Fruit fly (Drosophila melanogaster): Measurements from ENCODE around the gene Acbp3.

Acbp3 gene

DNA sequence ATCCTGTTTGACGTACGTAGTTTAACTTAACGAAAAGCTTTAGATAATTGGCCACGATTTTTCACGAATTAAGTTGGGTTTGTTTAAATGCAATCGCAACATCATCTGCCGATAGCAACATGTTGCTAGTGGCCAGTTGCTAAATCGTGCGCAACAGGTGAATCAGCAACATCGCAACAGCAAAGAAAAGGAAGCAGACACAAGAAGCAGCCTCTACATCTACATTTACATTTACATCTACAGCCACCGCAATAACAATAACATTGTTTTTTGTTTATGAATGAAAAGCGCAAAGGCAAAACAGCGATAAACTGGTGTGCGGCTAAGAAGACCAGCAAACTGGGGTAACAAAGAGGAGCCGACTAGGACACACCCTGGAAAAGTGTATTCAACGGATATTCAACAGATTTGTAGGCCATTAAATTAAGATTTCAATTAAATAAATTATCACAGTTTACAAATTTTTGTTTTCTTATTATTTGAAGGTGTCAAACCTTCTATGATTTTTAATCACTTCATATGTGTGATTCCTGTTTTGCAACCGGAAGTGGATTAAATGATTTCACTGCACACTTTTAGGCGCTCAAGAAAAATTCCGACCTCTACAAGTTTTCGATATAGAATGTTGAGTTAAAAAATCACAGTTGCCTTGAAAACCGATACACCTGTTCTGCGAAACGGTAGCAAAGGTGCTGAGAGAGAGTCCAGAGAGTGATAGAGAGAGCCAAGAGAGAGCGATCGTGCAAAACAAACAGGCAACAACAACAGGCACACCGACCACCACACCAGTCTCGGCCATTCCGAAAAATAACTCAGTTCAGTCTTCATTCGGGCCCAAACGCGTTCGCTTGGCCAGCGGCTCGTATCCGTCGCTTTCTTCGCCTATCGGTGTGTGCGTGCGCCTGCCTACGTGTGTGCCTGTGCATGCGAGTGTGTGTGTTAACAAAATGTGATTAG lies 3.3 kb downstream of the Acbp3 start, which contains the start of gene melt:
Gene melt, plus strand, starts transcription at position 818 of the 957 bp plus-strand sequence.
- TF ChIP-seq stc (GFP tag; IDR thresholded peaks at IDR 0.05) (0 out of 2 replicates have a peak, but pooled peaks have one; percentile 41), CG30020 (tag; optimal IDR thresholded peaks at IDR 0.05) (peak; percentile 49), CG1603 (tag; optimal IDR thresholded peaks at IDR 0.05) (peak; percentile 52), chif (GFP tag; optimal IDR thresholded peaks at IDR 0.05) (peak; percentile 88 to 90), tna (GFP tag; IDR thresholded peaks at IDR 0.05; ENCODE audit: partially characterized antibody) (peak; percentile 41; the same call in 1 of the 2 replicates), CG10959 (GFP tag; IDR thresholded peaks at IDR 0.05) (peak; percentile 61; the same call in 1 of the 2 replicates), CG12104 (GFP tag; optimal IDR thresholded peaks at IDR 0.05) (peak; percentile 88), CG5245 (GFP tag; optimal IDR thresholded peaks at IDR 0.05) (peak; percentile 80), CG1832 (GFP tag; optimal IDR thresholded peaks at IDR 0.05) (no peak), gt (GFP tag; IDR thresholded peaks at IDR 0.05) (0 out of 2 replicates have a peak, but pooled peaks have one; percentile 47), MBD-R2 (GFP tag; IDR thresholded peaks at IDR 0.05) (peak; percentile 36; the same call in 1 of the 2 replicates), CG7786 (GFP tag; optimal IDR thresholded peaks at IDR 0.05) (peak; percentile 90), bigmax (GFP tag; optimal IDR thresholded peaks at IDR 0.05) (no peak), CG14860 (GFP tag; IDR thresholded peaks at IDR 0.05; ENCODE audit: partially characterized antibody) (no peak), CG9727 (GFP tag; optimal IDR thresholded peaks at IDR 0.05) (peak; percentile 95), MTF-1 (GFP tag; optimal IDR thresholded peaks at IDR 0.05; ENCODE audit: borderline replicate concordance) (no peak), hbn (GFP tag; IDR thresholded peaks at IDR 0.05; ENCODE audit: partially characterized antibody) (no peak), mam (GFP tag; optimal IDR thresholded peaks at IDR 0.05) (peak; percentile 91), CG8290 (GFP tag; optimal IDR thresholded peaks at IDR 0.05) (peak; percentile 93), CG8290 (tag; optimal IDR thresholded peaks at IDR 0.05) (peak; percentile 68 to 97), Ravus (GFP tag; IDR thresholded peaks at IDR 0.05) (peak; percentile 44), tgo (GFP tag; IDR thresholded peaks at IDR 0.05) (peak; percentile 79), p53 (GFP tag; optimal IDR thresholded peaks at IDR 0.05) (no peak), Meics (GFP tag; optimal IDR thresholded peaks at IDR 0.05) (peak; percentile 91), en (GFP tag; optimal IDR thresholded peaks at IDR 0.05) (peak; percentile 80), tll (GFP tag; optimal IDR thresholded peaks at IDR 0.05) (peak; percentile 29 to 47), HmgZ (tag; optimal IDR thresholded peaks at IDR 0.05) (peak; percentile 74), CG11456 (GFP tag; IDR thresholded peaks at IDR 0.05) (0 out of 3 replicates have a peak, but pooled peaks have one; percentile 56), Side (GFP tag; optimal IDR thresholded peaks at IDR 0.05) (peak; percentile 81), CG13424 (tag; optimal IDR thresholded peaks at IDR 0.05) (peak; percentile 88), CG6813 (GFP tag; optimal IDR thresholded peaks at IDR 0.05) (peak; percentile 74), CG1602 (GFP tag; optimal IDR thresholded peaks at IDR 0.05) (peak; percentile 89), wek (GFP tag; optimal IDR thresholded peaks at IDR 0.05) (no peak), CG15696 (tag; optimal IDR thresholded peaks at IDR 0.05) (peak; percentile 79), crc (GFP tag; optimal IDR thresholded peaks at IDR 0.05) (peak; percentile 80), insv (GFP tag; optimal IDR thresholded peaks at IDR 0.05) (peak; percentile 37 to 56), sug (tag; optimal IDR thresholded peaks at IDR 0.05) (peak; percentile 82), CG43689 (GFP tag; IDR thresholded peaks at IDR 0.05) (no peak), Usf (GFP tag; optimal IDR thresholded peaks at IDR 0.05) (peak; percentile 86), CG11723 (GFP tag; optimal IDR thresholded peaks at IDR 0.05) (peak; percentile 75), ind (GFP tag; optimal IDR thresholded peaks at IDR 0.05) (peak; percentile 89), Dref (GFP tag; IDR thresholded peaks at IDR 0.05) (0 out of 2 replicates have a peak, but pooled peaks have one; percentile 31), Sox100B (GFP tag; optimal IDR thresholded peaks at IDR 0.05) (peak; percentile 93), mirr (GFP tag; optimal IDR thresholded peaks at IDR 0.05) (peak; percentile 12), CG18011 (GFP tag; optimal IDR thresholded peaks at IDR 0.05) (peak; percentile 66), BtbVII (GFP tag; optimal IDR thresholded peaks at IDR 0.05) (peak; percentile 84), Atf-2 (GFP tag; optimal IDR thresholded peaks at IDR 0.05) (peak; percentile 93)

Data from whole organism, embryonic.